Worm (Caenorhabditis elegans): ENCODE measurements around the gene fbxb-52.

DNA sequence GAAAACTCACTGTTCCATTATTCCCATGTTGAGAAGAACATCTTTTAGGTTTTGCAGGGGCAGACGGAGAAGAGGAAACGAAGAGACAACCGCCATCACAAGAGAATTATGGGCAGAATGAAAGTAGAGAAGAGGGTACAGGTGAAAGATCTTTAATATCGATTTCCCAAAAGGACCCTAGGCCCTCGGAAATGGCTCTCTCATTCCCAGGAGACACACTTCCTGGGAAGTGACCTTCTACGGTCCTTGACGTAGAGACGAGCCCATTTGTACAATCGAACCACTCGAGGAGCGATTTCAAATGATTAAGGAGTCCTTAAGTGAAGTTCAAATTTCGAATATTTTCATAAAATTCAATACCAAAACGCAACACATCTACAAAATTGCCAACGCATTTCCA is 20.6 kb upstream of the fbxb-52 start, which contains the start of gene fbxb-46:
- TF ChIP-seq F37B4.10 (GFP tag; IDR thresholded peaks at IDR 0.05) (no peak), sptf-2 (GFP tag; optimal IDR thresholded peaks at IDR 0.05) (no peak), pha-4 (tag; optimal IDR thresholded peaks at IDR 0.05) (no peak), B0019.2 (GFP tag; conservative IDR thresholded peaks at IDR 0.05) (no peak), let-526 (GFP tag; IDR thresholded peaks at IDR 0.05) (no peak), ama-1 (optimal IDR thresholded peaks at IDR 0.05) (no peak), ama-1 (GFP tag; optimal IDR thresholded peaks at IDR 0.05) (no peak), mxl-1 (tag; optimal IDR thresholded peaks at IDR 0.05) (no peak), snpc-1.3 (tag; optimal IDR thresholded peaks at IDR 0.05; ENCODE audit: insufficient read depth) (no peak), die-1 (tag; optimal IDR thresholded peaks at IDR 0.05) (no peak), aptf-3 (GFP tag; IDR thresholded peaks at IDR 0.05) (no peak), nhr-179 (tag; optimal IDR thresholded peaks at IDR 0.05) (no peak), sea-2 (GFP tag; IDR thresholded peaks at IDR 0.05) (no peak), akir-1 (GFP tag; optimal IDR thresholded peaks at IDR 0.05) (no peak), attf-5 (GFP tag; optimal IDR thresholded peaks at IDR 0.05) (no peak)
